Worm (Caenorhabditis elegans) whole organism, late embryonic: ENCODE data around the gene csp-2.

Experiments
- C08G9.2 ChIP-seq: sonication (generic microtip); optimal IDR thresholded peaks from 2 replicates; lab custom pipeline; 2016; ENCODE audit warnings: mild to moderate bottlenecking, missing genetic modification characterization, moderate library complexity, missing compliant biosample characterization
- C38D4.7 ChIP-seq: fragments of 200-800 bp; sonication (Bioruptor generic); optimal IDR thresholded peaks from 2 replicates; lab custom pipeline; 2018; ENCODE audit warnings: mild to moderate bottlenecking, missing genetic modification characterization, moderate library complexity, missing compliant biosample characterization
- Y22D7AL.16 ChIP-seq: sonication (generic microtip); optimal IDR thresholded peaks from 2 replicates; lab custom pipeline; 2016; ENCODE audit warnings: missing genetic modification characterization, missing compliant biosample characterization
- ceh-14 ChIP-seq: sonication (generic microtip); optimal IDR thresholded peaks from 2 replicates; lab custom pipeline; 2016; ENCODE audit warnings: missing genotype, missing genetic modification characterization, missing compliant biosample characterization
- ceh-19 ChIP-seq: fragments of 200-800 bp; sonication (Bioruptor generic); optimal IDR thresholded peaks from 2 replicates; lab custom pipeline; 2018; ENCODE audit warnings: mild to moderate bottlenecking, missing genetic modification characterization, missing compliant biosample characterization
- ceh-2 ChIP-seq: sonication (generic microtip); optimal IDR thresholded peaks from 2 replicates; lab custom pipeline; 2016; ENCODE audit warnings: missing genotype, missing genetic modification characterization, missing compliant biosample characterization
- ceh-22 ChIP-seq: sonication (generic microtip); optimal IDR thresholded peaks from 2 replicates; lab custom pipeline; 2017; ENCODE audit warnings: missing biosample characterization, missing genetic modification characterization
- ceh-24 ChIP-seq: sonication (generic microtip); optimal IDR thresholded peaks from 2 replicates; lab custom pipeline; 2016; ENCODE audit warnings: mild to moderate bottlenecking, missing genetic modification characterization, missing compliant biosample characterization
- ceh-30 ChIP-seq: fragments of 150-350 bp; optimal IDR thresholded peaks from 2 replicates; lab custom pipeline; 2014; ENCODE audit warnings: missing biosample characterization, missing genetic modification characterization
- ceh-31 ChIP-seq: sonication (generic microtip); optimal IDR thresholded peaks from 2 replicates; lab custom pipeline; 2016; ENCODE audit warnings: missing genetic modification characterization, missing compliant biosample characterization
- ceh-34 ChIP-seq: sonication (generic microtip); optimal IDR thresholded peaks from 2 replicates; lab custom pipeline; 2016; ENCODE audit warnings: mild to moderate bottlenecking, missing genetic modification characterization, missing compliant biosample characterization
- ceh-45 ChIP-seq: fragments of 200-800 bp; sonication (Bioruptor generic); IDR thresholded peaks from 2 replicates; pipeline ENCODE4 v1.3.6; 2022; ENCODE audit warnings: missing genetic modification reagents, missing genetic modification characterization, missing compliant biosample characterization
- ceh-48 ChIP-seq: sonication (generic microtip); optimal IDR thresholded peaks from 2 replicates; lab custom pipeline; 2016; ENCODE audit warnings: missing genetic modification characterization, inconsistent platforms, missing compliant biosample characterization
- ceh-9 ChIP-seq: sonication (generic microtip); optimal IDR thresholded peaks from 2 replicates; lab custom pipeline; 2016; ENCODE audit warnings: mild to moderate bottlenecking, missing genetic modification characterization, inconsistent platforms, missing compliant biosample characterization
- che-1 ChIP-seq: sonication (generic microtip); optimal IDR thresholded peaks from 2 replicates; lab custom pipeline; 2016; ENCODE audit warnings: mild to moderate bottlenecking, missing genetic modification characterization, missing compliant biosample characterization
- dmd-4 ChIP-seq: sonication (generic microtip); optimal IDR thresholded peaks from 2 replicates; lab custom pipeline; 2016; ENCODE audit warnings: borderline replicate concordance, missing genetic modification characterization, missing compliant biosample characterization
- dve-1 ChIP-seq: sonication (generic microtip); optimal IDR thresholded peaks from 2 replicates; lab custom pipeline; 2017; ENCODE audit warnings: antibody characterized with exemption, mild to moderate bottlenecking, missing genetic modification characterization, missing compliant biosample characterization
- elt-2 ChIP-seq: sonication (generic microtip); optimal IDR thresholded peaks from 2 replicates; lab custom pipeline; 2016; ENCODE audit warnings: missing genetic modification reagents, missing genetic modification characterization, missing compliant biosample characterization
- elt-4 ChIP-seq: sonication (generic microtip); optimal IDR thresholded peaks from 2 replicates; lab custom pipeline; 2016; ENCODE audit warnings: missing genetic modification characterization, missing compliant biosample characterization
- eyg-1 ChIP-seq: sonication (generic microtip); optimal IDR thresholded peaks from 2 replicates; lab custom pipeline; 2016; ENCODE audit warnings: missing genotype, missing genetic modification characterization, missing compliant biosample characterization
- fax-1 ChIP-seq: sonication (generic microtip); optimal IDR thresholded peaks from 2 replicates; lab custom pipeline; 2016; ENCODE audit warnings: missing genotype, missing genetic modification characterization, missing compliant biosample characterization
- fkh-6 ChIP-seq: sonication (generic microtip); optimal IDR thresholded peaks from 2 replicates; lab custom pipeline; 2016; ENCODE audit warnings: missing genetic modification characterization, missing compliant biosample characterization
- hlh-13 ChIP-seq: fragments of 200-800 bp; sonication (Bioruptor generic); optimal IDR thresholded peaks from 2 replicates; lab custom pipeline; 2018; ENCODE audit warnings: mild to moderate bottlenecking, missing genetic modification characterization, missing compliant biosample characterization
- hlh-15 ChIP-seq: sonication (generic microtip); optimal IDR thresholded peaks from 2 replicates; lab custom pipeline; 2016; ENCODE audit warnings: missing genetic modification characterization, missing compliant biosample characterization
- hlh-6 ChIP-seq: sonication (generic microtip); optimal IDR thresholded peaks from 2 replicates; lab custom pipeline; 2016; ENCODE audit warnings: missing genotype, missing genetic modification characterization, missing compliant biosample characterization
- lim-6 ChIP-seq: sonication (generic microtip); optimal IDR thresholded peaks from 2 replicates; lab custom pipeline; 2016; ENCODE audit warnings: missing genetic modification characterization, missing compliant biosample characterization
- lin-11 ChIP-seq: fragments of 200-800 bp; sonication (Bioruptor generic); optimal IDR thresholded peaks from 2 replicates; lab custom pipeline; 2018; ENCODE audit warnings: mild to moderate bottlenecking, missing genetic modification characterization, missing compliant biosample characterization
- madf-2 ChIP-seq: sonication (generic microtip); optimal IDR thresholded peaks from 2 replicates; lab custom pipeline; 2017; ENCODE audit warnings: missing genetic modification characterization, missing compliant biosample characterization
- mec-3 ChIP-seq: sonication (generic microtip); optimal IDR thresholded peaks from 2 replicates; lab custom pipeline; 2016; ENCODE audit warnings: borderline replicate concordance, missing genetic modification characterization, missing compliant biosample characterization
- nfya-1 ChIP-seq: sonication (generic microtip); optimal IDR thresholded peaks from 2 replicates; lab custom pipeline; 2017; ENCODE audit warnings: missing genetic modification characterization, mild to moderate bottlenecking, missing compliant biosample characterization, antibody characterized with exemption, moderate library complexity
- nhr-232 ChIP-seq: sonication (generic microtip); optimal IDR thresholded peaks from 2 replicates; lab custom pipeline; 2016; ENCODE audit warnings: missing genetic modification characterization, missing compliant biosample characterization
- npax-4 ChIP-seq: sonication (generic microtip); optimal IDR thresholded peaks from 2 replicates; lab custom pipeline; 2016; ENCODE audit warnings: missing genetic modification characterization, missing compliant biosample characterization
- pag-3 ChIP-seq: sonication (generic microtip); optimal IDR thresholded peaks from 2 replicates; lab custom pipeline; 2016; ENCODE audit warnings: missing compliant biosample characterization, missing genetic modification characterization, borderline replicate concordance
- pax-1 ChIP-seq: fragments of 150-350 bp; optimal IDR thresholded peaks from 2 replicates; lab custom pipeline; 2014; ENCODE audit warnings: missing biosample characterization, missing genetic modification characterization
- pha-2 ChIP-seq: sonication (generic microtip); optimal IDR thresholded peaks from 2 replicates; lab custom pipeline; 2017; ENCODE audit warnings: mild to moderate bottlenecking, missing genetic modification characterization, missing compliant biosample characterization
- rnt-1 ChIP-seq: sonication (generic microtip); optimal IDR thresholded peaks from 2 replicates; lab custom pipeline; 2016; ENCODE audit warnings: missing genetic modification characterization, missing compliant biosample characterization
- sox-2 ChIP-seq: fragments of 200-800 bp; sonication (Bioruptor generic); IDR thresholded peaks from 2 replicates; pipeline ENCODE4 v1.3.6; 2022; ENCODE audit warnings: missing genetic modification reagents, missing genetic modification characterization, missing compliant biosample characterization
- tbx-2 ChIP-seq: sonication (generic microtip); optimal IDR thresholded peaks from 2 replicates; lab custom pipeline; 2016; ENCODE audit warnings: missing genetic modification characterization, missing compliant biosample characterization
- ttx-3 ChIP-seq: sonication (generic microtip); optimal IDR thresholded peaks from 2 replicates; lab custom pipeline; 2016; ENCODE audit warnings: missing genetic modification reagents, missing genetic modification characterization, missing compliant biosample characterization
- unc-3 ChIP-seq, 2 experiments: fragments of 200-800 bp in 1 of 2; sonication (Bioruptor generic) in 1 of 2; sonication (generic microtip) in 1 of 2; conservative IDR thresholded peaks in 1 of 2; optimal IDR thresholded peaks in 1 of 2; 2 replicates each; pipeline versions ENCODE4 v1.3.6 to Lab custom; 2016 to 2022; ENCODE audit warnings: missing compliant biosample characterization in 2 of 2, missing genetic modification characterization in 2 of 2, missing genetic modification reagents in 1 of 2
- unc-42 ChIP-seq: sonication (generic microtip); optimal IDR thresholded peaks from 2 replicates; lab custom pipeline; 2016; ENCODE audit warnings: missing genotype, missing genetic modification characterization, missing compliant biosample characterization
- unc-86 ChIP-seq: sonication (generic microtip); optimal IDR thresholded peaks from 2 replicates; lab custom pipeline; 2016; ENCODE audit warnings: missing genetic modification characterization, missing compliant biosample characterization
- zip-5 ChIP-seq: sonication (generic microtip); optimal IDR thresholded peaks from 2 replicates; lab custom pipeline; 2016; ENCODE audit warnings: missing genetic modification characterization, missing compliant biosample characterization
- ztf-16 ChIP-seq: sonication (generic microtip); optimal IDR thresholded peaks from 2 replicates; lab custom pipeline; 2017; ENCODE audit warnings: missing genetic modification characterization, missing compliant biosample characterization

The csp-2 gene

ce11 chrIV:6323654-6324224, 16.2 kb downstream of the csp-2 start, which contains the start of gene sqd-1 (continued):
- TF ChIP-seq dve-1 (tag; lab: Kevin White, UChicago) (peak; percentile 66), che-1 (tag; lab: Kevin White, UChicago) (peak; percentile 52), ceh-30 (tag; lab: Kevin White, UChicago) (peak; percentile 16), ceh-2 (tag; lab: Kevin White, UChicago) (peak; percentile 55), C38D4.7 (GFP tag; lab: Kevin White, UChicago) (no peak), pha-2 (tag; lab: Kevin White, UChicago) (no peak), eyg-1 (no peak), nfya-1 (tag; lab: Kevin White, UChicago) (peak; percentile 91), ceh-31 (tag; lab: Kevin White, UChicago) (peak; percentile 90), sox-2 (GFP tag; lab: Robert Waterston, UW) (no peak), ceh-19 (GFP tag; lab: Kevin White, UChicago) (peak; percentile 46), ceh-24 (tag; lab: Kevin White, UChicago) (no peak), fax-1 (tag; lab: Kevin White, UChicago) (no peak), ceh-9 (tag; lab: Kevin White, UChicago) (no peak), rnt-1 (peak; percentile 81), hlh-15 (tag; lab: Kevin White, UChicago) (no peak), pax-1 (peak; percentile 57), ceh-48 (tag; lab: Kevin White, UChicago) (peak; percentile 54), npax-4 (tag; lab: Kevin White, UChicago) (peak; percentile 20), unc-86 (peak; percentile 59), hlh-6 (peak; percentile 33), lin-11 (tag; lab: Kevin White, UChicago) (no peak), elt-2 (tag; lab: Kevin White, UChicago) (peak; percentile 54), fkh-6 (tag; lab: Kevin White, UChicago) (no peak), dmd-4 (tag; lab: Kevin White, UChicago) (no peak), ceh-14 (tag; lab: Kevin White, UChicago) (no peak), madf-2 (tag; lab: Kevin White, UChicago) (peak; percentile 80), unc-42 (peak; percentile 81), ttx-3 (tag; lab: Kevin White, UChicago) (no peak), Y22D7AL.16 (tag; lab: Kevin White, UChicago) (no peak), ceh-22 (tag; lab: Kevin White, UChicago) (no peak), unc-3 (GFP tag; conservative IDR thresholded peaks at IDR 0.05; lab: Robert Waterston, UW) (no peak), unc-3 (tag; optimal IDR thresholded peaks at IDR 0.05; lab: Kevin White, UChicago) (no peak), ceh-34 (tag; lab: Kevin White, UChicago) (peak; percentile 71), elt-4 (tag; lab: Kevin White, UChicago) (no peak), ztf-16 (tag; lab: Kevin White, UChicago) (peak; percentile 31), C08G9.2 (tag; lab: Kevin White, UChicago) (peak; percentile 69), pag-3 (tag; lab: Kevin White, UChicago) (no peak), hlh-13 (GFP tag; lab: Kevin White, UChicago) (no peak), nhr-232 (tag; lab: Kevin White, UChicago) (no peak)

ce11 chrIV:6325772-6326171, 18.2 kb downstream of the csp-2 start:
- TF ChIP-seq zip-5 (tag; lab: Kevin White, UChicago) (no peak), ceh-45 (GFP tag; lab: Robert Waterston, UW) (no peak), fax-1 (tag; lab: Kevin White, UChicago) (no peak), ceh-19 (GFP tag; lab: Kevin White, UChicago) (no peak), lim-6 (tag; lab: Kevin White, UChicago) (no peak), unc-3 (GFP tag; conservative IDR thresholded peaks at IDR 0.05; lab: Robert Waterston, UW) (no peak), unc-3 (tag; optimal IDR thresholded peaks at IDR 0.05; lab: Kevin White, UChicago) (no peak), eyg-1 (no peak), nfya-1 (tag; lab: Kevin White, UChicago) (no peak), dmd-4 (tag; lab: Kevin White, UChicago) (no peak), elt-2 (tag; lab: Kevin White, UChicago) (no peak), ceh-22 (tag; lab: Kevin White, UChicago) (no peak), mec-3 (tag; lab: Kevin White, UChicago) (no peak), tbx-2 (no peak)
